Worm (Caenorhabditis elegans) whole organism, L1 larva: ENCODE data around the gene act-5.

Source experiments
- fkh-10 ChIP-seq: sonication (generic microtip); optimal IDR thresholded peaks from 2 replicates; lab custom pipeline; 2017; ENCODE audit warnings: missing biosample characterization, missing genetic modification reagents, missing genetic modification characterization
- fkh-8 ChIP-seq: sonication (generic microtip); optimal IDR thresholded peaks from 2 replicates; lab custom pipeline; 2016; ENCODE audit warnings: mild to moderate bottlenecking, missing genetic modification characterization, missing compliant biosample characterization
- fos-1 ChIP-seq: fragments of 150-350 bp; optimal IDR thresholded peaks from 2 replicates; lab custom pipeline; 2014; ENCODE audit warnings: missing biosample characterization, missing genetic modification characterization
- lin-35 ChIP-seq, 2 experiments: fragments of 150-350 bp; optimal IDR thresholded peaks; 2 replicates each; lab custom pipeline; 2014; ENCODE audit warnings: missing biosample characterization in 2 of 2, missing genetic modification characterization in 2 of 2, missing genetic modification reagents in 2 of 2
- lin-39 ChIP-seq: fragments of 150-350 bp; optimal IDR thresholded peaks from 2 replicates; lab custom pipeline; 2014; ENCODE audit warnings: missing biosample characterization, missing genetic modification reagents, missing genetic modification characterization
- nhr-11 ChIP-seq: fragments of 150-350 bp; optimal IDR thresholded peaks from 2 replicates; lab custom pipeline; 2014; ENCODE audit warnings: missing biosample characterization, missing genetic modification characterization
- nhr-28 ChIP-seq: fragments of 150-350 bp; optimal IDR thresholded peaks from 2 replicates; lab custom pipeline; 2014; ENCODE audit warnings: missing biosample characterization, missing genetic modification characterization

DNA sequence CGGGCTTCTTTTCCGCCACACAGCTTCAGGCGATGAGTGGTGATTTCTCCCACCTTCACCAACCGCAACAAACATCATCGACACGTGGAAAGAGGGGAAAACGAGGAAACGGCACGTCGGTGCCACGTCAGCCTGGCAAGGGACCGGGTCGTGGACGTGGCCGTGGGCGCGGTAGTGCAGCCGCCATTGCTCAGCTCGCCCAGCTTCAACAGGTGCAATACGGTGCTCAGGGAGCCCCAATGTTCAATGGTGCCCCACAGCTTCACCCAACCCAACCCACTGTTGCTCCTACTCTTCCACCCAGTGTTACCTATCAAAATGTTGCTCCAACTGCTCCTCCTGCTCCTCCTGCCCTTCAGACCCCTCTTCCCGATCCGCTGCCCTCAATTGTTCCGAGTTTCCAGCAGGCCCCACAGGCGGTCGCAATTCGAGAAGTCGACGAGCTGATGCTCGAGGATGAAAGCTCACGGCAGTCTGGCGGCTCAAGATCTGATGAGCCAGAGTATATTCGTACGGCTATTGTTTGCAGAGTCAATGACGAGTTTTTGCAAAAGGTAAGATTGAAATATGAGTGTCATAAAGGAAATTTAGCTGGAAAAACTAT is 40.1 kb upstream of the act-5 start:
- TF ChIP-seq fkh-10 (GFP tag; lab: Kevin White, UChicago) (no peak), nhr-11 (tag; lab: Kevin White, UChicago) (no peak), lin-35 (GFP tag; optimal IDR thresholded peaks at IDR 0.05; lab: Kevin White, UChicago) (no peak), fos-1 (no peak), lin-39 (tag; lab: Kevin White, UChicago) (no peak), nhr-28 (tag; lab: Kevin White, UChicago) (no peak), fkh-8 (tag; lab: Kevin White, UChicago) (no peak)
